Worm (Caenorhabditis elegans): ENCODE results near the gene C04G6.6.

Gene C04G6.6

ce11 chrII:5069525-5069924 is 30.0 kb downstream of the C04G6.6 start, which contains the start of gene idpb-2:
Gene idpb-2, minus strand, starts transcription at chrII:5069625.
- TF ChIP-seq ceh-58 (GFP tag; IDR thresholded peaks at IDR 0.05) (no peak), Y56A3A.18 (GFP tag; IDR thresholded peaks at IDR 0.05) (no peak)

- TF ChIP-seq lin-40 (tag; optimal IDR thresholded peaks at IDR 0.05): no peak
- TF ChIP-seq tbp1 (GFP tag; optimal IDR thresholded peaks at IDR 0.05): no peak
- no peak for TF ChIP-seq rec-8 (tag; optimal IDR thresholded peaks at IDR 0.05)
- TF ChIP-seq attf-3 (GFP tag; conservative IDR thresholded peaks at IDR 0.05): no peak
- no peak for TF ChIP-seq xnd-1 (tag; optimal IDR thresholded peaks at IDR 0.05)
- no peak for TF ChIP-seq Y95B8A.8 (GFP tag; IDR thresholded peaks at IDR 0.05)
- no peak for TF ChIP-seq egl-18 (GFP tag; IDR thresholded peaks at IDR 0.05)
- TF ChIP-seq F37B4.10 (GFP tag; IDR thresholded peaks at IDR 0.05): no peak
- TF ChIP-seq cebp-2 (GFP tag; IDR thresholded peaks at IDR 0.05): no peak
- no peak for TF ChIP-seq cebp-1 (GFP tag; IDR thresholded peaks at IDR 0.05)
- no peak for TF ChIP-seq cebp-1 (tag; optimal IDR thresholded peaks at IDR 0.05)
- no peak for TF ChIP-seq lin-54 (GFP tag; optimal IDR thresholded peaks at IDR 0.05)
- no peak for TF ChIP-seq ztf-3 (GFP tag; optimal IDR thresholded peaks at IDR 0.05)
- no peak for TF ChIP-seq B0019.2 (GFP tag; conservative IDR thresholded peaks at IDR 0.05)
- TF ChIP-seq ceh-58 (GFP tag; IDR thresholded peaks at IDR 0.05): no peak
These were observed 31.6 kb downstream of the C04G6.6 start, which contains the start of gene C27A2.8 for ce11 chrII:5067927-5068326. Gene C27A2.8, minus strand, starts transcription at chrII:5068043.

ce11 chrII:5066967-5067366 is 32.6 kb downstream of the C04G6.6 start:
- TF ChIP-seq hsf-1 (GFP tag; IDR thresholded peaks at IDR 0.05) (no peak), efl-1 (GFP tag; optimal IDR thresholded peaks at IDR 0.05) (no peak), bed-2 (GFP tag; IDR thresholded peaks at IDR 0.05) (no peak), rpc-1 (optimal IDR thresholded peaks at IDR 0.05) (no peak), rpc-1 (tag; optimal IDR thresholded peaks at IDR 0.05) (no peak), pbrm-1 (GFP tag; IDR thresholded peaks at IDR 0.05) (no peak), ztf-28 (GFP tag; IDR thresholded peaks at IDR 0.05) (no peak), nhr-120 (GFP tag; IDR thresholded peaks at IDR 0.05) (no peak), fkh-3 (tag; optimal IDR thresholded peaks at IDR 0.05) (no peak), let-607 (tag; optimal IDR thresholded peaks at IDR 0.05) (no peak), attf-5 (GFP tag; optimal IDR thresholded peaks at IDR 0.05) (no peak), ccch-3 (GFP tag; optimal IDR thresholded peaks at IDR 0.05) (no peak), mes-4 (tag; optimal IDR thresholded peaks at IDR 0.05) (no peak), let-526 (GFP tag; IDR thresholded peaks at IDR 0.05) (no peak)

ce11 chrII:5061794-5062368 is 37.7 kb downstream of the C04G6.6 start, which contains the start of gene smc-5:
Gene smc-5, plus strand, starts transcription at chrII:5062125.
- no peak for TF ChIP-seq K12H6.12 (tag; optimal IDR thresholded peaks at IDR 0.05)
- TF ChIP-seq Y67H2A.10 (GFP tag; conservative IDR thresholded peaks at IDR 0.05): no peak
- peak; percentile 77 for TF ChIP-seq unc-130 (GFP tag; optimal IDR thresholded peaks at IDR 0.05)
- TF ChIP-seq F52B5.7 (tag; optimal IDR thresholded peaks at IDR 0.05): no peak
- TF ChIP-seq tbp1 (GFP tag; optimal IDR thresholded peaks at IDR 0.05): peak; percentile 54
- TF ChIP-seq hrde-1 (tag; optimal IDR thresholded peaks at IDR 0.05; ENCODE audit: borderline replicate concordance): no peak
- TF ChIP-seq F37B4.10 (GFP tag; IDR thresholded peaks at IDR 0.05): no peak
- TF ChIP-seq let-526 (GFP tag; IDR thresholded peaks at IDR 0.05): no peak
- TF ChIP-seq ztf-22 (GFP tag; optimal IDR thresholded peaks at IDR 0.05): no peak
- TF ChIP-seq F22D6.2 (tag; optimal IDR thresholded peaks at IDR 0.05): no peak
- no peak for TF ChIP-seq lag-1 (GFP tag; IDR thresholded peaks at IDR 0.05)
- peak; percentile 20 for TF ChIP-seq ZK185.1 (tag; optimal IDR thresholded peaks at IDR 0.05; ENCODE audit: poor library complexity, severe bottlenecking)
- peak; percentile 0 for TF ChIP-seq tlf-1 (GFP tag; optimal IDR thresholded peaks at IDR 0.05)
- no peak for TF ChIP-seq pbrm-1 (GFP tag; IDR thresholded peaks at IDR 0.05)
- no peak for TF ChIP-seq bed-1 (GFP tag; IDR thresholded peaks at IDR 0.05)
- no peak for TF ChIP-seq Y95B8A.8 (GFP tag; IDR thresholded peaks at IDR 0.05)
- no peak for TF ChIP-seq T26A5.8 (tag; optimal IDR thresholded peaks at IDR 0.05)
- no peak for TF ChIP-seq Y53F4B.3 (GFP tag; IDR thresholded peaks at IDR 0.05)
- peak; percentile 36; the same call in 1 of the 2 replicates for TF ChIP-seq rcor-1 (GFP tag; IDR thresholded peaks at IDR 0.05)
- peak; percentile 7 for TF ChIP-seq die-1 (tag; optimal IDR thresholded peaks at IDR 0.05)

Data from whole organism, young adult.